Fruit fly (Drosophila melanogaster) whole organism, adult: ENCODE data around the gene CG43078.

Source experiments
- CG11617 ChIP-seq: fragments of 200-800 bp; sonication (Bioruptor generic); optimal IDR thresholded peaks from 2 replicates; lab custom pipeline; 2017; ENCODE audit warnings: mild to moderate bottlenecking, missing biosample characterization, missing genetic modification reagents, missing genetic modification characterization
- CG12768 ChIP-seq: fragments of 200-800 bp; sonication (Bioruptor generic); optimal IDR thresholded peaks from 2 replicates; lab custom pipeline; 2017; ENCODE audit warnings: missing biosample characterization, missing genetic modification characterization, mild to moderate bottlenecking, moderate library complexity, missing genetic modification reagents
- CG14711 ChIP-seq: fragments of 200-800 bp; sonication (Bioruptor generic); optimal IDR thresholded peaks from 2 replicates; lab custom pipeline; 2018; ENCODE audit warnings: missing biosample characterization, mild to moderate bottlenecking, missing genetic modification characterization, moderate library complexity
- CG1620 ChIP-seq: fragments of 200-800 bp; sonication (Bioruptor generic); optimal IDR thresholded peaks from 2 replicates; lab custom pipeline; 2016; ENCODE audit warnings: missing biosample characterization, missing genetic modification characterization
- CG33017 ChIP-seq: fragments of 200-800 bp; sonication (Bioruptor generic); optimal IDR thresholded peaks from 2 replicates; lab custom pipeline; 2018; ENCODE audit warnings: missing biosample characterization, mild to moderate bottlenecking, missing genetic modification characterization, moderate library complexity
- CG5204 ChIP-seq: fragments of 200-800 bp; sonication (Bioruptor generic); optimal IDR thresholded peaks from 2 replicates; lab custom pipeline; 2016; ENCODE audit warnings: missing biosample characterization, missing genetic modification characterization
- CG7045 ChIP-seq: fragments of 200-800 bp; sonication (Bioruptor generic); optimal IDR thresholded peaks from 2 replicates; lab custom pipeline; 2017; ENCODE audit warnings: missing biosample characterization, mild to moderate bottlenecking, missing genetic modification characterization
- CG7101 ChIP-seq: fragments of 200-800 bp; sonication (Bioruptor generic); optimal IDR thresholded peaks from 2 replicates; lab custom pipeline; 2018; ENCODE audit warnings: missing biosample characterization, mild to moderate bottlenecking, missing genetic modification characterization, moderate library complexity
- Clk ChIP-seq: fragments of 200-800 bp; sonication (Bioruptor generic); optimal IDR thresholded peaks from 2 replicates; lab custom pipeline; 2017; ENCODE audit warnings: missing biosample characterization, missing genetic modification characterization
- Crg-1 ChIP-seq: fragments of 200-800 bp; sonication (Bioruptor generic); optimal IDR thresholded peaks from 2 replicates; lab custom pipeline; 2016; ENCODE audit warnings: missing biosample characterization, missing genetic modification characterization
- Hr96 ChIP-seq: fragments of 200-800 bp; sonication (Bioruptor generic); optimal IDR thresholded peaks from 2 replicates; lab custom pipeline; 2016; ENCODE audit warnings: missing biosample characterization, missing genetic modification characterization
- Mnt ChIP-seq: fragments of 200-800 bp; sonication (Bioruptor generic); optimal IDR thresholded peaks from 2 replicates; lab custom pipeline; 2016; ENCODE audit warnings: missing biosample characterization, mild to moderate bottlenecking, missing genetic modification characterization
- bab1 ChIP-seq: fragments of 200-800 bp; sonication (Bioruptor generic); optimal IDR thresholded peaks from 3 replicates; lab custom pipeline; 2019; ENCODE audit warnings: missing biosample characterization, mild to moderate bottlenecking, missing genetic modification characterization, moderate library complexity
- cic ChIP-seq: fragments of 200-800 bp; sonication (Bioruptor generic); optimal IDR thresholded peaks from 2 replicates; lab custom pipeline; 2017; ENCODE audit warnings: missing biosample characterization, mild to moderate bottlenecking, missing genetic modification characterization, moderate library complexity
- cnc ChIP-seq, 2 experiments: fragments of >200 bp; optimal IDR thresholded peaks; 2 replicates each; lab custom pipeline; 2017
- kay ChIP-seq: fragments of 200-800 bp; sonication (Bioruptor generic); peaks from one replicate; lab custom pipeline; 2016; ENCODE audit warnings: missing biosample characterization, missing genetic modification characterization, borderline replicate concordance
- ovo ChIP-seq: fragments of 200-800 bp; sonication (Bioruptor generic); optimal IDR thresholded peaks from 2 replicates; lab custom pipeline; 2016; ENCODE audit warnings: missing biosample characterization, missing genetic modification characterization
- pad ChIP-seq: fragments of 200-800 bp; sonication (Bioruptor generic); optimal IDR thresholded peaks from 3 replicates; lab custom pipeline; 2017; ENCODE audit warnings: missing biosample characterization, missing genetic modification characterization, mild to moderate bottlenecking, moderate library complexity, missing genetic modification reagents
- tj ChIP-seq: fragments of 200-800 bp; sonication (Bioruptor generic); optimal IDR thresholded peaks from 3 replicates; lab custom pipeline; 2017; ENCODE audit warnings: missing biosample characterization, mild to moderate bottlenecking, missing genetic modification characterization, moderate library complexity
- toe ChIP-seq: fragments of 200-800 bp; sonication (Bioruptor generic); optimal IDR thresholded peaks from 2 replicates; lab custom pipeline; 2016; ENCODE audit warnings: missing biosample characterization, missing genetic modification characterization

Gene CG43078

dm6 chr3L:8607449-8607848 is 30.8 kb downstream of the CG43078 start:
- TF ChIP-seq kay (no peak), Clk (GFP tag; lab: Kevin White, UChicago) (no peak), CG5204 (GFP tag; lab: Kevin White, UChicago) (peak; percentile 17), Crg-1 (GFP tag; lab: Kevin White, UChicago) (no peak), toe (peak; percentile 2), bab1 (GFP tag; lab: Kevin White, UChicago) (no peak), CG7045 (GFP tag; lab: Kevin White, UChicago) (peak; percentile 29), Mnt (GFP tag; lab: Kevin White, UChicago) (no peak)

DNA sequence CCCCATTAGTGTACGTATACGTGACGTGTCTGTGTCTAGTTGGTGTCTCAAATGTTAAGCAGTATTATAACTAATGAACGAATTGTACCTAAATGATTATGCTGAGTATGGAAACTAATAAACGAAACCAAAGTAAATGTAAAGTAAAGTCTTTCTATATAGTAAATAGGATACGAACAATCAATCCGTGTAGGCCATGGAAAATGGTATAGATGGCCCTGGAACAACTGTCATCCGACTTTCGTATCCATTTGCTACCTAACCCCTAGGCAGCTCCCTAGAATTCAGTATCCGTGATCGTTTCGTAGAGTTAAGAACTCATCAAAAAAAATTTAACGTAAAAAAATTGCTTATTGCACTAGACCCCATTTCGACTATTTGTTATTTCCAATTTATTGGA is 40.3 kb downstream of the CG43078 start, which contains the start of gene S-Lap1:
S-Lap1 (plus strand) TSS at position 301 of the 400 bp plus-strand sequence.
- no peak for TF ChIP-seq bab1 (GFP tag; lab: Kevin White, UChicago)
- no peak for TF ChIP-seq ovo (GFP tag; lab: Kevin White, UChicago)
- no peak for TF ChIP-seq CG12768 (GFP tag; lab: Kevin White, UChicago)
- TF ChIP-seq tj = no peak
- TF ChIP-seq CG7045 (GFP tag; lab: Kevin White, UChicago) = no peak
- TF ChIP-seq CG7101 = no peak
- no peak for TF ChIP-seq CG5204 (GFP tag; lab: Kevin White, UChicago)
- no peak for TF ChIP-seq toe
- no peak for TF ChIP-seq cnc (optimal IDR thresholded peaks at IDR 0.05; lab: Kevin White, UChicago)
- no peak for TF ChIP-seq CG33017
- no peak for TF ChIP-seq pad (GFP tag; lab: Kevin White, UChicago)
- no peak for TF ChIP-seq CG1620 (GFP tag; lab: Kevin White, UChicago)
- no peak for TF ChIP-seq cic (GFP tag; lab: Kevin White, UChicago)
- TF ChIP-seq Crg-1 (GFP tag; lab: Kevin White, UChicago) = no peak
- no peak for TF ChIP-seq CG14711 (tag; lab: Kevin White, UChicago)
- TF ChIP-seq Mnt (GFP tag; lab: Kevin White, UChicago) = no peak
- TF ChIP-seq Hr96 (GFP tag; lab: Kevin White, UChicago) = no peak

DNA sequence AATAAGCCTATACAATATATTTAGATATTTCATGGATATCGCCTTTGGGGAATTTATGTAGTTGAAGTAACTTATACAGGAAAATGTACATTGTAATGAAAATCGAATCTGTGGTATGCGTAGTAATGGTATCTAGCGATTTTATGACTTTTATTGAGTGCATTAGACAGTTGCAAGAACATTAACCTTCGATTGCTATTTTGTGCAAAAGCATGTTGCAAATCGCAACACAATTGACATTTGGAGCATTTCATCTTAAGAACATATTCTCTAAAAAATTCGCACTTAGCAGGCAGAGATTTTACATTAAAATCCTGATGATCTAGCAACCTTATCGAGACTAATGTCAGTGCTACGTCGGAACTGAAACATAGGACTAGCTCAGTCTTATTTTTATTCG is 43.0 kb downstream of the CG43078 start, which contains the start of gene S-Lap2:
S-Lap2 (plus strand) TSS at position 301 of the 400 bp plus-strand sequence.
- no peak for TF ChIP-seq cic (GFP tag; lab: Kevin White, UChicago)
- no peak for TF ChIP-seq CG11617 (GFP tag; lab: Kevin White, UChicago)

DNA sequence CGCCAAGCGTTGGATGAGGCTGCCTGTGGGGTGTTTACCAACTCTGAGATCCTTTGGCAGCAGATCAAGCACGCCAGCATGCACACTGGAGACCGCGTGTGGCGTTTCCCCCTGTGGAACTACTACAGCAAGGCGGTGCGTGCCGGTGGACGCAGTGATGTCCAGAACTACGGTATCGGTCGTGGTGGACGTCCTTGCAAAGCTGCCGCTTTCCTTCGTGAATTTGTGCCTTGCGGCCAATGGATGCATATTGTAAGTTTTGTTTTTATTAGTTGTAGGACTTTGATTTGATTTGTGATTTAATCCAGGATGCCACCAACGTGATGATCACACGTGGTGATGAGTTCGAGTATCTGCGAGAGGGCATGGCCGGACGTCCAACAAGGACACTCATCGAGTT is 44.9 kb downstream of the CG43078 start:
- TF ChIP-seq CG7101 = no peak
- TF ChIP-seq CG1620 (GFP tag; lab: Kevin White, UChicago) = no peak

- TF ChIP-seq tj (no peak), kay (peak; percentile 7), Crg-1 (GFP tag; lab: Kevin White, UChicago) (no peak), cnc (optimal IDR thresholded peaks at IDR 0.05; lab: Kevin White, UChicago) (no peak), toe (no peak), ovo (GFP tag; lab: Kevin White, UChicago) (no peak), CG11617 (GFP tag; lab: Kevin White, UChicago) (no peak), Clk (GFP tag; lab: Kevin White, UChicago) (no peak), CG1620 (GFP tag; lab: Kevin White, UChicago) (no peak), cic (GFP tag; lab: Kevin White, UChicago) (no peak), bab1 (GFP tag; lab: Kevin White, UChicago) (peak; percentile 23)
Measured at dm6 chr3L:8623702-8624421, 47.3 kb downstream of the CG43078 start, which contains the start of the genes GAPsec and Zasp66. Gene GAPsec, minus strand, starts transcription at chr3L:8623901. Gene Zasp66, plus strand, starts transcription at chr3L:8624371.

- TF ChIP-seq CG33017 = no peak
- TF ChIP-seq CG5204 (GFP tag; lab: Kevin White, UChicago) = peak; percentile 11
- no peak for TF ChIP-seq cnc (optimal IDR thresholded peaks at IDR 0.05; lab: Kevin White, UChicago)
- TF ChIP-seq Mnt (GFP tag; lab: Kevin White, UChicago) = peak; percentile 43
- no peak for TF ChIP-seq bab1 (GFP tag; lab: Kevin White, UChicago)
- no peak for TF ChIP-seq CG1620 (GFP tag; lab: Kevin White, UChicago)
- TF ChIP-seq CG11617 (GFP tag; lab: Kevin White, UChicago) = peak; percentile 80
- no peak for TF ChIP-seq pad (GFP tag; lab: Kevin White, UChicago)
- TF ChIP-seq kay = peak; percentile 60
- TF ChIP-seq cic (GFP tag; lab: Kevin White, UChicago) = no peak
- no peak for TF ChIP-seq toe
- no peak for TF ChIP-seq Clk (GFP tag; lab: Kevin White, UChicago)
- no peak for TF ChIP-seq ovo (GFP tag; lab: Kevin White, UChicago)
- peak; percentile 33 for TF ChIP-seq CG7101
- no peak for TF ChIP-seq CG7045 (GFP tag; lab: Kevin White, UChicago)
- TF ChIP-seq Hr96 (GFP tag; lab: Kevin White, UChicago) = peak; percentile 37
- TF ChIP-seq CG14711 (tag; lab: Kevin White, UChicago) = no peak
- no peak for TF ChIP-seq CG12768 (GFP tag; lab: Kevin White, UChicago)
- no peak for TF ChIP-seq tj
- no peak for TF ChIP-seq Crg-1 (GFP tag; lab: Kevin White, UChicago)
Measured at dm6 chr3L:8627839-8628827, 51.5 kb downstream of the CG43078 start.
